Worm (Caenorhabditis elegans) whole organism, late embryonic: Measurements from ENCODE around the gene glr-6.

Experiments used
- ama-1 ChIP-seq: fragments of 150-350 bp; optimal IDR thresholded peaks from 2 replicates; lab custom pipeline; 2014
- ceh-24 ChIP-seq: sonication (generic microtip); optimal IDR thresholded peaks from 2 replicates; lab custom pipeline; 2016; ENCODE audit warnings: mild to moderate bottlenecking, missing genetic modification characterization, missing compliant biosample characterization
- ceh-34 ChIP-seq: sonication (generic microtip); optimal IDR thresholded peaks from 2 replicates; lab custom pipeline; 2016; ENCODE audit warnings: mild to moderate bottlenecking, missing genetic modification characterization, missing compliant biosample characterization
- fkh-6 ChIP-seq: sonication (generic microtip); optimal IDR thresholded peaks from 2 replicates; lab custom pipeline; 2016; ENCODE audit warnings: missing genetic modification characterization, missing compliant biosample characterization
- madf-2 ChIP-seq: sonication (generic microtip); optimal IDR thresholded peaks from 2 replicates; lab custom pipeline; 2017; ENCODE audit warnings: missing genetic modification characterization, missing compliant biosample characterization
- tbx-7 ChIP-seq: sonication (generic microtip); optimal IDR thresholded peaks from 2 replicates; lab custom pipeline; 2016; ENCODE audit warnings: missing genotype, missing genetic modification characterization, missing compliant biosample characterization

ce11 chrX:6853318-6853717 is 12.8 kb upstream of the glr-6 start, which contains the start of gene rig-3:
- TF ChIP-seq ceh-34 (tag; lab: Kevin White, UChicago): no peak
- TF ChIP-seq ceh-24: no peak
- TF ChIP-seq tbx-7: no peak
- TF ChIP-seq madf-2 (tag; lab: Kevin White, UChicago): no peak
- TF ChIP-seq ama-1 (lab: Kevin White, UChicago): no peak
- TF ChIP-seq fkh-6 (tag; lab: Kevin White, UChicago): no peak
